Worm (Caenorhabditis elegans) whole organism, dauer: ENCODE measurements around the gene cyp-43A1.

Source experiments
- unc-62 ChIP-seq: sonication (generic microtip); optimal IDR thresholded peaks from 2 replicates; lab custom pipeline; 2017; ENCODE audit warnings: missing biosample characterization, missing genetic modification reagents, missing genetic modification characterization

Gene cyp-43A1

DNA sequence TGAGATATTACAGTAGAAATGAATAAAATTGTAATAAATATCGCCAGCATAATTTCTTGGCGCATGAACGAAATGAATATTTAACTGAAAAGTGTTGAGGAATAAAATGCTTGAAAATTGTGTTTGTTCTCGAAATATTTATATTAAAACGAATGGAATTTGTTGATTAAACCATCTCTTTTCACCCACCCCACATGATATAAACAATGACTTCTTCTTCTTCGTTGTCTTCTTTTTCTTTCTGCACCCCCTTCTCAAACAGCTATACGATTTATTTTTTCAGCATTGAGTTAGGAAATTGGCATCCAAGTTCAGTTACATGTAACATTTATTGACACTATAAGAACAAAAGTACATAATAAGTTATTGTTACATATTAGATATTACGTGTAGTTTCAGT is 5.8 kb downstream of the cyp-43A1 start, which contains the start of gene C41G11.1:
C41G11.1 (minus strand) TSS at position 101 of the 400 bp plus-strand sequence.
- TF ChIP-seq unc-62 (GFP tag; lab: Kevin White, UChicago), result no peak

DNA sequence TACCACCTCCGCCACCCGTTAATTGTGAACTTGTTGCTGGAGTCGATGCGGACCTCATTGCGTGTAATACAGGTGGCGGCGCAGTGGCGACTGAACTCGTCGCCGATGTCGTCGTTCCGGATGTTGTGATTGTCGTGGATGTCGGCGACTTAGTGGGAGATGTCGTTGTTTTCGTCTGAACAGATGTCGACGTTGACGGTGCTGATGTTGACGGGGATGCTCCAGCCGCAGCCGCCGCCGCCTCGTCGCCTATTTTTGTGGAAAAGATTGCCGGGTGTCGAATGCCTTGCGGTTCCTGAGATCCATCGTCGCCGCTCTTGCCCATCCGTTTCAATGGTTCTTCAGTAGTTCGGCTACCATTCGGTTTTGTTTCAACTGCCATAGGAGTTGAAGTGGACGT is 6.6 kb downstream of the cyp-43A1 start:
- TF ChIP-seq unc-62 (GFP tag; lab: Kevin White, UChicago), result no peak

DNA sequence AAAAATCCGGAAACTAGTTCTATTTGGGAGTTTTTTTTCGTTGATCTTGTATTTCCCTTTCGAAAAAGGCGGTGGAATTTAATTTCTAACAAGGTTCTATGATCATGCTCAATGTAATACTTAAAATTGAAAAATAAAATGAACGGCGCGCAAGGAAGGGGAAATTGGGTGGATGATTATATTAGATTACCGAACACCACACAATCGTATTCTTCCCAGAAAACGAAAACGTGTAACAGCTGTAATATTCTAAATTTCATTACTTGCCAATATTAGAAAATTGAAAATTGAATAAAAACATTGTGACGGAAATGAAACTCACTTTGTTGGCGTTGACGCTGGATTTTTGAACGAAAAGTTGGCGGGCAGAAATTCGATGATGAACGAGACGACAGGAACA is 9.4 kb downstream of the cyp-43A1 start:
- TF ChIP-seq unc-62 (GFP tag; lab: Kevin White, UChicago), result no peak

DNA sequence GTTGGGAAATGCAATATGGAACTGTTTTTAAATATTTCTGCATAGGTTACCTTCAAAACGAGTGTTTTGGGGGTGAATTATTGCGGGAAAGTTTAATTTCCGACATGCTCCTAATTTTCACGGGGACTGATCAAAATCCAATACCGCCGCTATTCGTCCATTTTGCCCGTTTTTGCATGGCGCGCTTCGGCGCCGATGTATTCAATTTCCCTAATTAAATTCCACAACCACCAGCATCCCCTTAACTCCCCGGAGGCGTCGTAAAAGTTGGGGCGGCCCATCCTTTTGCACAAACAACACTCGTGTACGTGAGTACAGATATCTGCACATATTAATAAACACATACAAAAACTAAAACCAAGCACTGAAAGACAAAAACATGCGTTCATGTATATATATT is 10.2 kb downstream of the cyp-43A1 start:
- no peak for TF ChIP-seq unc-62 (GFP tag; lab: Kevin White, UChicago)

DNA sequence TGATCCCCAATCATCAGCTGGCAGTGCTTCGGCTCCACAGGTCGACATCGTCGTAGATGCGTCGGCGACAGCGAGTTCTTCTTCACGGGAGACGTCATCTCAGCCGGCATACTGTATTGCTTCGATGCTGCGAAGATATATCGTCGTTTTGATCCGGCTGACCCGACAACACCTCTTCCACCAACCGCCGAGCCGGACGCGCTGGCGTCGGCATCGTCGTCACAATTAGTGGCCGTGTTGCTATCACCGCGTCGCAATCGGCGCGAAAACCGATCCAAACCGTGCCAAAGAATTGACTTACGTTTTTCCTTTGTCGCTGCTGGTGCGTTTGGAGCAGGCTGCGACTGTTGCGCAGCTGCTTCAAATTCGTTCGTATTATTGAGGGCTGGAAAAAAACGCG is 11.8 kb downstream of the cyp-43A1 start:
- no peak for TF ChIP-seq unc-62 (GFP tag; lab: Kevin White, UChicago)

DNA sequence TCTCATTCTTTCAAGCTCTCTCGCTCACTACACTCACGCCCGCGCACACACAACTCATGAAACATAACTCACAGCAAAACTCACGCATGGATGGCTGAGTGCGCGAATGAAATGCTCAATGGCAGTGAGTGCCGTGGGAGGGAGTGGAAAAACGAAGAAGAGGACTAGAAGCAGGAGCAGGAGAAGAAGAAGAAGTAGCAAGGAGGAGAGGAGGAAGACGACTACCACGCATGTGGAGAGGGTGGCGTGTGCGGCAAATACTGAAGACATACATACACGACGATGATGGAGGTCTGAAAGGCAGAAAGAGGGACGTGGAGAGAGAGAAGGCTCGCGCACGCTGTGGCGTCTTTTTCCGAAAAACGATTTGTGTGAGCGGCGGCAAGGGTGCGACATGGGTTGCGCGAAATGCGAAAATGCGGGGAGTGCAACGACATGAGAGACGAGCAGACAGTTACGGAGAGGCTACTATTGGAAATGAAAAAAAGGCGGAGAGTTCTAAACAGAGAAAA is 14.7 kb downstream of the cyp-43A1 start:
- TF ChIP-seq unc-62 (GFP tag; lab: Kevin White, UChicago), result no peak

DNA sequence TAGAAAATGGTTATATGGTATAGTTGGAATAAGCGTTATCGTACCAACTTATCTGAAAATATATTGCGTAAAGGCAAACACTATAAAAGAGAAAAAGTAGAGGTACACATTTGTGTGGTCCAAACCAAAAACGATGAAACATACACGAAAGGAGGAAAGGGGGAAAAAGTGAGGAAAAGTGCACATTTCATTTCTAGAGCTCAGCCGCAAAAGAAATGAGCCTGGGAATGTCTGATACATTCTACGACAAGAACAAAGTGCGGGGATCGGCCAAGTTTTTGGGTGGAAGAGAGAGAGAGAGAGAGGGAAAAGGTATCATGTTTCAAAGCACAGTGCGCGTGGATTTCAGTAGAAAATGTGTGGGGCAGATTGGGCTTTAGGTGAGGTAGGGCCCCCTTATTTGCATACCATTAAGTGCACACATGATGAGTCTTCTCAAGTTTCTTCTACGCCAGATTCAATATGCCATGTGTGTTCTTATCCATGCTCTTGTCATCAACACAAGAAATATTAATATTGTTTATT is 19.5 kb downstream of the cyp-43A1 start, which contains the start of gene rgs-6:
rgs-6 (minus strand) TSS at position 51 of the 525 bp plus-strand sequence.
- TF ChIP-seq unc-62 (GFP tag; lab: Kevin White, UChicago), result no peak

DNA sequence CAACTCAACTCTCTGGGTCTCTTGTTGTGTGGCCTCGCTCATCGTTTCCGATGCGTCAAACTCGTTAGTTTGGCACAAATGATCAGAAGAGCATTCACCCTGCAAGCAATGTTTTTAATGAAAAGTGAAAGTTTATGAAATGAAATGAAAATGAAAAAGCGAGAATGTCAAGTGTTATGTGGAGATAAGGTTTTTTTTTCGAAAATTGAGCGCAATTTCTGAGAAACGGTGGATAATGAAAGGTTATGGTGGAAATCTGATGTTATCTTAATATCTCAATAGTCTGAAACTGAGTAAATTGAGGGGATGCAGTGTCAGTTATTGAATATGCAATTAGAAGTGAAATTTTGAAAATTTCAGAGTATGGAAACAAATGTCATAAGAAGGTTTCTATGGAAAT is 28.9 kb downstream of the cyp-43A1 start, which contains the start of gene gnrr-4:
gnrr-4 (minus strand) TSS at position 101 of the 400 bp plus-strand sequence.
- TF ChIP-seq unc-62 (GFP tag; lab: Kevin White, UChicago), result no peak

DNA sequence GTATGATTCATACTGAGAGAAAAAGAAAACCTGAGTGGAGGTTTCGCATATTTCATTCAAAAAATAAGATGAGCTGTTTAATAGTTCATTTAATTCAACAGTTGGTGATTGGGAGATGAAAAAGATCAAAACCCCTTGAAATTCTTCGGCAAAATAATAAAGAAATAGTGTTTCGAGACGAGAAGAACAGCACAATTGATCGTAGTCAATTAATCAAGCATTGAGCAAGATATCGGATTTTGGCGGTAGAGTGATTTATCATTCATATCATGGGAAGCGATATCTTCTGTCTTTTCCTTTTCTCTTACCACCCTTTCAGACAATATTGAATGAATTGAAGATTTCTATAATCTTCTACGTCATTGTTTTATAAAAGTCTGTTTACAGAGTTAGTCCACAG is 32.3 kb downstream of the cyp-43A1 start:
- TF ChIP-seq unc-62 (GFP tag; lab: Kevin White, UChicago), result no peak

DNA sequence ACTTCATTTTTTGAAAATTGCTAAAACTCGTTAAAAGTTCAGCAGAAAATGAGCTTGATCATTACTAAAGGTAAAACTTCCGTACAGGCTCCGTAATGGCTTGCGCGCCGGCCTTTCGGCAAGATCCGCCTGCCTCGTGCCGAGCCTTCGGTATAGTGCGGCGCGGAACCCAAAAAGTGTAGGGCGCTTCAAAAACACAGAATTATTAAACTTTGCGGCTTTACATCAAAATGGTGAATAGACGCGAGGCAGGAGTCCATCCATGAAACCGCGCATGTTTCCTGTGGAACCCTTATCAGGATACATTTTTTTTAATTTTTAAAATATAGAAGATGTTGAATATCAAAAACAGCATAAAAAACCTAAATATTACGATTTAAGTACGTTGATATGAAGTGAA is 38.8 kb downstream of the cyp-43A1 start:
- TF ChIP-seq unc-62 (GFP tag; lab: Kevin White, UChicago), result no peak

DNA sequence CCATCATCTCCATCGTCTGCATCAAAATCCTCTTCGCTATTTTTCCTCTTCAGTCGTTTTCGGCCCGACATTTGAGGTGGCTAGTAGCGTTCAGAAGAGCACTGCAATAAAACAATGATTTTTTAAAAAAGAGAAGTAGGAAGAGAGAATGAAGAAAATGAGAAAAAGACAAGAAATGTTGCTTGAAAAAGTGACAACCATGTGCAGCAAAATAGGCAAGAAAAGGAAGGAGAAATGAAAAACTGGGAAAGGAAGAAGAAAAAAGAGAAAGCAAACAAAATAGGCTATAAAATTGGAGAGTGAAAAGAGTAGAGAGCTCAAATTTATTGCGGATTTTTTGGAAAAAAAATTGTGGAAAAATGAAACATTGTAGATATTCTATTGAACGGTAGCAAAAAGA is 49.0 kb downstream of the cyp-43A1 start, which contains the start of gene tag-294:
tag-294 (minus strand) TSS at position 101 of the 400 bp plus-strand sequence.
- no peak for TF ChIP-seq unc-62 (GFP tag; lab: Kevin White, UChicago)

DNA sequence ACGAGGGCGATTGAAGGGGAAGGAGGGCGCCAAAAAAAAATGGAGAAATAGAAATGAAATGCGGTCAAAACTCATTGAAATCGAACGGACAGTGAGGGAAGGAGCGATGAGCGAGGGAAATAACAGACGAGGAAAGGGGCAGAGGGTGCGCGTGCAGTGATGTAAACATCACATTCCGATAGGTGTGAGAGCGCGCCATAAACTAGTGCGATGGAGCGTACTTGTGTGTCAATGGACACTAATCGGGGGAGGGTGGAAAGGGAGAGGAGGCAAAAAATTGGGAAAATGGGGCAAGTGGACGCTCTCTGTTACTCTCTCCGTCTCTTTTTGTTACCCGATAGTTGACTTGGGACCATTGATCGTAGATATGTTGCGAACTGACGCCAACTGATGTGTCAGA is 49.6 kb downstream of the cyp-43A1 start:
- TF ChIP-seq unc-62 (GFP tag; lab: Kevin White, UChicago), result no peak

DNA sequence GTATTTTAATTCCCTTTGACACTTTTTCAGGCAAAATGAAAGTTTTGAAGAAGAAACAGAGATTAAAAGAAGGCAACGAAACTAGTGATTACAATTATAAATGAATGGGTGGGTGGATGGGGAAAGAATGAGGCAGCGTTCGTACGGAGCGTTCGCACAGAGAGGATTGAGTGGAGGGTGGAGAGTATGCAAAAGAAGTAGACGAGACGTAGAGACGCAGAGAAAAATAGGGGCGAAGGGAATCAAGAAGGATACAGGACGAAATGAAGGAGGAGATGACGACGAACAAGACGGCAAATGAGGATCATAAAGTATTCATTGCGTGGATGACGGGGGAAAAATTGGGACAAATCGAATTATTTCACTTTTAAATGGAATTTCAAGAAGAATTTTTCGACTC is 50.4 kb downstream of the cyp-43A1 start:
- TF ChIP-seq unc-62 (GFP tag; lab: Kevin White, UChicago), result no peak
